Fruit fly (Drosophila melanogaster) whole organism, embryonic: Measurements from ENCODE around the gene Prdm13.
A peak's percentile ranks its signal among the peaks of the same experiment; 100 is the strongest.

Experiments
- Atf-2 ChIP-seq: fragments of 200-800 bp; sonication (Bioruptor generic); optimal IDR thresholded peaks from 2 replicates; lab custom pipeline; 2016; ENCODE audit warnings: missing biosample characterization, missing genetic modification characterization
- Atf3 ChIP-seq: fragments of 200-800 bp; sonication (Bioruptor generic); optimal IDR thresholded peaks from 3 replicates; lab custom pipeline; 2016; ENCODE audit warnings: missing biosample characterization, missing genetic modification characterization
- Bteb2 ChIP-seq: fragments of 200-800 bp; sonication (Bioruptor generic); optimal IDR thresholded peaks from 2 replicates; lab custom pipeline; 2016; ENCODE audit warnings: missing biosample characterization, missing genetic modification characterization
- CG10366 ChIP-seq: fragments of 200-800 bp; sonication (Bioruptor generic); IDR thresholded peaks from 2 replicates; pipeline ENCODE4 v1.3.6; 2022; ENCODE audit warnings: missing biosample characterization, missing genetic modification characterization
- CG11504 ChIP-seq: fragments of 200-800 bp; sonication (Bioruptor generic); optimal IDR thresholded peaks from 3 replicates; lab custom pipeline; 2019; ENCODE audit warnings: missing biosample characterization, mild to moderate bottlenecking, missing genetic modification characterization, moderate library complexity
- CG14710 ChIP-seq: fragments of 200-800 bp; sonication (Bioruptor generic); optimal IDR thresholded peaks from 3 replicates; lab custom pipeline; 2019; ENCODE audit warnings: missing biosample characterization, mild to moderate bottlenecking, missing genetic modification characterization, moderate library complexity
- CG15479 ChIP-seq: fragments of 200-800 bp; sonication (Bioruptor generic); optimal IDR thresholded peaks from 3 replicates; lab custom pipeline; 2019; ENCODE audit warnings: missing biosample characterization, mild to moderate bottlenecking, missing genetic modification characterization, moderate library complexity
- CG1647 ChIP-seq: fragments of 200-800 bp; sonication (Bioruptor generic); optimal IDR thresholded peaks from 3 replicates; lab custom pipeline; 2016; ENCODE audit warnings: missing biosample characterization, missing genetic modification characterization
- CG16863 ChIP-seq: fragments of 200-800 bp; sonication (Bioruptor generic); optimal IDR thresholded peaks from 3 replicates; lab custom pipeline; 2016; ENCODE audit warnings: missing biosample characterization, missing genetic modification characterization
- CG1832 ChIP-seq: fragments of 200-800 bp; sonication (Bioruptor generic); optimal IDR thresholded peaks from 2 replicates; lab custom pipeline; 2017; ENCODE audit warnings: missing biosample characterization, mild to moderate bottlenecking, missing genetic modification characterization, inconsistent platforms
- CG2889 ChIP-seq: fragments of 200-800 bp; sonication (Bioruptor generic); IDR thresholded peaks from 3 replicates; pipeline ENCODE4 v1.3.6; 2022; ENCODE audit warnings: missing biosample characterization, missing genetic modification characterization
- CG30020 ChIP-seq: fragments of 200-800 bp; optimal IDR thresholded peaks from 2 replicates; lab custom pipeline; 2019; ENCODE audit warnings: missing biosample characterization, mild to moderate bottlenecking, missing genetic modification characterization, moderate library complexity
- CG30403 ChIP-seq: fragments of 200-800 bp; sonication (Bioruptor generic); optimal IDR thresholded peaks from 3 replicates; lab custom pipeline; 2016; ENCODE audit warnings: missing biosample characterization, missing genetic modification characterization
- CG31365 ChIP-seq: fragments of 200-800 bp; sonication (Bioruptor generic); optimal IDR thresholded peaks from 2 replicates; lab custom pipeline; 2018; ENCODE audit warnings: missing biosample characterization, mild to moderate bottlenecking, missing genetic modification characterization
- CG3163 ChIP-seq: fragments of 200-800 bp; sonication (Bioruptor generic); optimal IDR thresholded peaks from 3 replicates; lab custom pipeline; 2016; ENCODE audit warnings: missing biosample characterization, missing genetic modification characterization
- CG7271 ChIP-seq: fragments of 200-800 bp; sonication (Bioruptor generic); optimal IDR thresholded peaks from 2 replicates; lab custom pipeline; 2018; ENCODE audit warnings: missing biosample characterization, mild to moderate bottlenecking, missing genetic modification characterization, moderate library complexity
- CG7928 ChIP-seq: fragments of 200-800 bp; sonication (Bioruptor generic); optimal IDR thresholded peaks from 2 replicates; lab custom pipeline; 2017; ENCODE audit warnings: missing biosample characterization, mild to moderate bottlenecking, missing genetic modification characterization
- CG8281 ChIP-seq: fragments of 200-800 bp; sonication (Bioruptor generic); optimal IDR thresholded peaks from 2 replicates; lab custom pipeline; 2018; ENCODE audit warnings: missing biosample characterization, mild to moderate bottlenecking, missing genetic modification characterization, moderate library complexity
- CG8359 ChIP-seq: fragments of 200-800 bp; sonication (Bioruptor generic); optimal IDR thresholded peaks from 2 replicates; lab custom pipeline; 2017; ENCODE audit warnings: missing biosample characterization, mild to moderate bottlenecking, missing genetic modification characterization, borderline replicate concordance
- CG9797 ChIP-seq: fragments of 200-800 bp; sonication (Bioruptor generic); optimal IDR thresholded peaks from 3 replicates; lab custom pipeline; 2018; ENCODE audit warnings: missing biosample characterization, mild to moderate bottlenecking, missing genetic modification characterization
- CG9876 ChIP-seq: fragments of 200-800 bp; sonication (Bioruptor generic); optimal IDR thresholded peaks from 2 replicates; lab custom pipeline; 2016; ENCODE audit warnings: missing biosample characterization, missing genetic modification characterization
- CTCF ChIP-seq: fragments of 200-800 bp; sonication (Bioruptor generic); optimal IDR thresholded peaks from 2 replicates; lab custom pipeline; 2017; ENCODE audit warnings: missing biosample characterization, mild to moderate bottlenecking, missing genetic modification characterization, moderate library complexity
- Dad ChIP-seq: fragments of 200-800 bp; sonication (Bioruptor generic); optimal IDR thresholded peaks from 3 replicates; lab custom pipeline; 2016; ENCODE audit warnings: missing biosample characterization, missing genetic modification characterization
- Dip3 ChIP-seq: fragments of 200-800 bp; sonication (Bioruptor generic); optimal IDR thresholded peaks from 3 replicates; lab custom pipeline; 2016; ENCODE audit warnings: missing biosample characterization, missing genetic modification characterization
- Doc3 ChIP-seq: fragments of 200-800 bp; sonication (Bioruptor generic); IDR thresholded peaks from 3 replicates; pipeline ENCODE4 v1.3.6; 2022; ENCODE audit warnings: missing biosample characterization, missing genetic modification characterization; ENCODE audit not compliant: partially characterized antibody
- Eip74EF ChIP-seq, 2 experiments: fragments of 200-800 bp in 1 of 2; fragments of >200 bp in 1 of 2; sonication (Bioruptor generic) in 1 of 2; optimal IDR thresholded peaks; 2 replicates each; lab custom pipeline; 2017 to 2019; ENCODE audit warnings: missing biosample characterization in 2 of 2, missing genetic modification characterization in 2 of 2, mild to moderate bottlenecking in 1 of 2, moderate library complexity in 1 of 2
- H2.0 ChIP-seq: fragments of 200-800 bp; sonication (Bioruptor generic); IDR thresholded peaks from 2 replicates; pipeline ENCODE4 v1.3.6; 2022; ENCODE audit warnings: missing biosample characterization, missing genetic modification characterization
- Hey ChIP-seq: fragments of 200-800 bp; sonication (Bioruptor generic); optimal IDR thresholded peaks from 3 replicates; lab custom pipeline; 2018; ENCODE audit warnings: missing biosample characterization, mild to moderate bottlenecking, missing genetic modification characterization
- al ChIP-seq: fragments of 200-800 bp; sonication (Bioruptor generic); IDR thresholded peaks from 2 replicates; pipeline ENCODE4 v1.3.6; 2022; ENCODE audit warnings: missing biosample characterization, missing genetic modification characterization
- amos ChIP-seq: fragments of 200-800 bp; sonication (Bioruptor generic); IDR thresholded peaks from 2 replicates; pipeline ENCODE4 v1.3.6; 2022; ENCODE audit warnings: missing biosample characterization, missing genetic modification characterization; ENCODE audit not compliant: partially characterized antibody
- bab2 ChIP-seq: fragments of 200-800 bp; sonication (Bioruptor generic); optimal IDR thresholded peaks from 2 replicates; lab custom pipeline; 2016; ENCODE audit warnings: missing biosample characterization, missing genetic modification characterization
- cad ChIP-seq: fragments of >200 bp; optimal IDR thresholded peaks from 2 replicates; lab custom pipeline; 2017; ENCODE audit warnings: missing biosample characterization, missing genetic modification characterization
- chm ChIP-seq: fragments of 200-800 bp; sonication (Bioruptor generic); IDR thresholded peaks from 2 replicates; pipeline ENCODE4 v1.3.6; 2022; ENCODE audit warnings: missing biosample characterization, missing genetic modification characterization
- eyg ChIP-seq: fragments of 200-800 bp; sonication (Bioruptor generic); optimal IDR thresholded peaks from 3 replicates; lab custom pipeline; 2016; ENCODE audit warnings: missing biosample characterization, missing genetic modification characterization
- grn ChIP-seq: fragments of 200-800 bp; sonication (Bioruptor generic); optimal IDR thresholded peaks from 3 replicates; lab custom pipeline; 2017; ENCODE audit warnings: missing biosample characterization, missing genetic modification characterization
- hb ChIP-seq: fragments of 200-800 bp; sonication (Bioruptor generic); IDR thresholded peaks from 3 replicates; pipeline ENCODE4 v1.3.6; 2022; ENCODE audit warnings: missing biosample characterization, missing genetic modification characterization; ENCODE audit not compliant: partially characterized antibody
- ind ChIP-seq: fragments of 200-800 bp; sonication (Bioruptor generic); optimal IDR thresholded peaks from 3 replicates; lab custom pipeline; 2016; ENCODE audit warnings: missing biosample characterization, missing genetic modification characterization
- jumu ChIP-seq: fragments of 200-800 bp; sonication (Bioruptor generic); optimal IDR thresholded peaks from 3 replicates; lab custom pipeline; 2016; ENCODE audit warnings: missing biosample characterization, missing genetic modification characterization
- mam ChIP-seq: fragments of 200-800 bp; sonication (Bioruptor generic); optimal IDR thresholded peaks from 3 replicates; lab custom pipeline; 2016; ENCODE audit warnings: missing biosample characterization, missing genetic modification characterization
- pfk ChIP-seq: fragments of 200-800 bp; sonication (Bioruptor generic); optimal IDR thresholded peaks from 2 replicates; lab custom pipeline; 2018; ENCODE audit warnings: missing biosample characterization, mild to moderate bottlenecking, missing genetic modification characterization, moderate library complexity
- prd ChIP-seq, 3 experiments: fragments of >200 bp in 2 of 3; fragments of 200-800 bp in 1 of 3; sonication (Bioruptor generic) in 1 of 3; optimal IDR thresholded peaks in 2 of 3; IDR thresholded peaks in 1 of 3; 2 replicates in 2 of 3; 3 replicates in 1 of 3; pipeline versions ENCODE4 v1.3.6 to Lab custom; 2017 to 2022; ENCODE audit warnings: missing biosample characterization in 1 of 3, missing genetic modification characterization in 1 of 3
- row ChIP-seq: fragments of 200-800 bp; sonication (Bioruptor generic); IDR thresholded peaks from 3 replicates; pipeline ENCODE4 v1.3.6; 2022; ENCODE audit warnings: missing biosample characterization, missing genetic modification characterization
- run ChIP-seq: fragments of 200-800 bp; sonication (Bioruptor generic); optimal IDR thresholded peaks from 3 replicates; lab custom pipeline; 2018; ENCODE audit warnings: missing biosample characterization, mild to moderate bottlenecking, missing genetic modification characterization
- sim ChIP-seq: fragments of 200-800 bp; sonication (Bioruptor generic); IDR thresholded peaks from 2 replicates; pipeline ENCODE4 v1.3.6; 2022; ENCODE audit warnings: missing biosample characterization, missing genetic modification characterization
- sug ChIP-seq: fragments of 200-800 bp; optimal IDR thresholded peaks from 2 replicates; lab custom pipeline; 2019; ENCODE audit warnings: missing biosample characterization, mild to moderate bottlenecking, missing genetic modification characterization, moderate library complexity
- tap ChIP-seq: fragments of 200-800 bp; optimal IDR thresholded peaks from 3 replicates; lab custom pipeline; 2019; ENCODE audit warnings: missing biosample characterization, mild to moderate bottlenecking, missing genetic modification characterization, moderate library complexity
- tgo ChIP-seq: fragments of 200-800 bp; sonication (Bioruptor generic); IDR thresholded peaks from 3 replicates; pipeline ENCODE4 v1.3.6; 2022; ENCODE audit warnings: missing biosample characterization, missing genetic modification characterization
- tin ChIP-seq: fragments of 200-800 bp; sonication (Bioruptor generic); optimal IDR thresholded peaks from 3 replicates; lab custom pipeline; 2016; ENCODE audit warnings: missing biosample characterization, missing genetic modification characterization
- vfl ChIP-seq: fragments of 200-800 bp; sonication (Bioruptor generic); optimal IDR thresholded peaks from 2 replicates; lab custom pipeline; 2016; ENCODE audit warnings: missing biosample characterization, missing genetic modification characterization
- yki ChIP-seq: fragments of >200 bp; optimal IDR thresholded peaks from 3 replicates; lab custom pipeline; 2018

Prdm13 gene

DNA sequence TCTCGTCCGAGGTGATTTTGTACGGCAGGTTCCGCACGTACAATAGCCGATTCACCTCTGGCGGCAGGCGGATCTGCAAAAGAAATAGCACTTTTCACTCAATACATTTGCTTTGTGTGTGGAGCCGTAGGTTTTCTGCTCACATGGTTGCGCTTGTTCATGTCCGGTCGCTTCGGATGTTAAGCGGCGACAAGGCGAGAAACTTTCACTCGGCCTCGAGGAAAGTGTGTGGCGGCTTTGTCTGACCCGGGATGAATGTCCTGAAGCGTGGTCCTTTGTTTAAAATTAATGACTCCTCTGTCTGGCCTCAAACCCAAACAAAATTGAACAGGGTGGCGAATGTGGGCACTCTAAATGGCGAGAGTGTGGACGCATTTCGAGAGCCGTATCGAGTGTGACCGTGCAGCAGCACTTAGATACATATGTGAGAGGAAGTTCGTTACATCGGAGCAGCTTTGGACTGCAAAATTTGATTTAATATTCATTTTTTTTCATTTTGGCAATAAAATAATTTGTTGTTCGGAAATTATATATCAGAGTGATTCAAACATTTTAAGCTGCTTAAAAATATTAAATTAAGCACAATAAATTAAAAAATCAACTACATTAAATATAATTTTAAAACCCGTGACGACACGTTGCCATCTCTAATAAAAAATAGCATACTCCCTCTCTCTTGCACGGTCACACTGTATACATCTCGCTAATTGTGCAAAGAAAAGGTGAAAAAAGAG, 30.1 kb downstream of the Prdm13 start, which contains the start of the genes Sf3b6 and Tnpo (continued):
- TF ChIP-seq Doc3 (peak; percentile 55; the same call in 1 of the 3 replicates), yki (lab: Kevin White, UChicago) (no peak), CG30403 (GFP tag; lab: Kevin White, UChicago) (peak; percentile 95), CG11504 (tag; lab: Kevin White, UChicago) (no peak), tin (peak; percentile 80), tgo (GFP tag; lab: Robert Waterston, UW) (peak; percentile 86), CG10366 (peak; percentile 86), CG16863 (GFP tag; lab: Kevin White, UChicago) (peak; percentile 62), CG30020 (tag; lab: Kevin White, UChicago) (no peak), bab2 (peak; percentile 79), amos (GFP tag; lab: Robert Waterston, UW) (peak; percentile 56), CG9797 (GFP tag; lab: Kevin White, UChicago) (peak; percentile 99), hb (GFP tag; lab: Robert Waterston, UW) (no peak), CG1832 (no peak), jumu (peak; percentile 66), Hey (tag; lab: Kevin White, UChicago) (no peak), mam (GFP tag; lab: Kevin White, UChicago) (peak; percentile 89), Eip74EF (GFP tag; optimal IDR thresholded peaks at IDR 0.05; lab: Kevin White, UChicago) (no peak), Dip3 (peak; percentile 77), CG7928 (GFP tag; lab: Kevin White, UChicago) (peak; percentile 47), pfk (GFP tag; lab: Kevin White, UChicago) (peak; percentile 8), CG8281 (tag; lab: Kevin White, UChicago) (no peak), vfl (peak; percentile 65), CG1647 (peak; percentile 58), chm (GFP tag; lab: Robert Waterston, UW) (peak; percentile 56; the same call in 1 of the 2 replicates), al (GFP tag; lab: Robert Waterston, UW) (peak; percentile 84), CG3163 (GFP tag; lab: Kevin White, UChicago) (peak; percentile 16), CG14710 (tag; lab: Kevin White, UChicago) (peak; percentile 91), CG8359 (GFP tag; lab: Kevin White, UChicago) (no peak), Atf3 (peak; percentile 58), Atf-2 (GFP tag; lab: Kevin White, UChicago) (peak; percentile 55), CG7271 (tag; lab: Kevin White, UChicago) (peak; percentile 54), prd (optimal IDR thresholded peaks at IDR 0.05; lab: Kevin White, UChicago) (no peak), prd (GFP tag; IDR thresholded peaks at IDR 0.05; lab: Robert Waterston, UW) (peak; percentile 94), run (tag; lab: Kevin White, UChicago) (no peak), Bteb2 (GFP tag; lab: Kevin White, UChicago) (peak; percentile 75), sim (peak; percentile 38; the same call in 1 of the 2 replicates), grn (no peak), H2.0 (GFP tag; lab: Robert Waterston, UW) (peak; percentile 66; the same call in 1 of the 2 replicates), CG2889 (GFP tag; lab: Robert Waterston, UW) (peak; percentile 40; the same call in 1 of the 3 replicates), tap (tag; lab: Kevin White, UChicago) (no peak), ind (GFP tag; lab: Kevin White, UChicago) (peak; percentile 86), eyg (peak; percentile 23), row (GFP tag; lab: Robert Waterston, UW) (peak; percentile 96), sug (peak; percentile 85), CTCF (GFP tag; lab: Kevin White, UChicago) (no peak), cad (GFP tag; lab: Kevin White, UChicago) (no peak), CG9876 (GFP tag; lab: Kevin White, UChicago) (peak; percentile 64), CG15479 (GFP tag; lab: Kevin White, UChicago) (peak; percentile 74), CG31365 (tag; lab: Kevin White, UChicago) (no peak), Dad (GFP tag; lab: Kevin White, UChicago) (peak; percentile 12)
